Worm (Caenorhabditis elegans) whole organism, L1 larva: ENCODE measurements around the gene lelo-2.
"Not testable (repeated sequence)": the region's sequence is repeated elsewhere in the genome, so short reads cannot be mapped to it uniquely, and the experiment has no call there.

Experiments used
- C04F5.9 ChIP-seq: sonication (generic microtip); optimal IDR thresholded peaks from 2 replicates; lab custom pipeline; 2016; ENCODE audit warnings: missing genetic modification characterization, missing compliant biosample characterization
- C16A3.4 ChIP-seq: fragments of 150-350 bp; optimal IDR thresholded peaks from 2 replicates; lab custom pipeline; 2014; ENCODE audit warnings: missing biosample characterization, missing genetic modification characterization
- aha-1 ChIP-seq: fragments of 150-350 bp; optimal IDR thresholded peaks from 2 replicates; lab custom pipeline; 2014; ENCODE audit warnings: missing biosample characterization, missing genetic modification characterization
- alr-1 ChIP-seq: fragments of 200-800 bp; sonication (Bioruptor generic); optimal IDR thresholded peaks from 2 replicates; lab custom pipeline; 2018; ENCODE audit warnings: borderline replicate concordance, mild to moderate bottlenecking, missing genetic modification characterization, missing compliant biosample characterization
- aly-2 ChIP-seq: fragments of 150-350 bp; optimal IDR thresholded peaks from 2 replicates; lab custom pipeline; 2014; ENCODE audit warnings: missing biosample characterization, missing genetic modification characterization
- ama-1 ChIP-seq: fragments of 150-350 bp; optimal IDR thresholded peaks from 2 replicates; lab custom pipeline; 2014
- ceh-63 ChIP-seq: fragments of 200-800 bp; sonication (Bioruptor generic); optimal IDR thresholded peaks from 2 replicates; lab custom pipeline; 2018; ENCODE audit warnings: mild to moderate bottlenecking, missing genetic modification characterization, missing compliant biosample characterization
- ceh-8 ChIP-seq: fragments of 200-800 bp; sonication (Bioruptor generic); optimal IDR thresholded peaks from 2 replicates; lab custom pipeline; 2018; ENCODE audit warnings: mild to moderate bottlenecking, missing genetic modification characterization, moderate library complexity, missing compliant biosample characterization
- ceh-88 ChIP-seq: fragments of 200-800 bp; sonication (Bioruptor generic); IDR thresholded peaks from 2 replicates; pipeline ENCODE4 v1.3.6; 2022; ENCODE audit warnings: missing genetic modification characterization, missing compliant biosample characterization
- ceh-90 ChIP-seq: sonication (generic microtip); optimal IDR thresholded peaks from 2 replicates; lab custom pipeline; 2016; ENCODE audit warnings: missing genetic modification characterization, missing compliant biosample characterization
- dsc-1 ChIP-seq: sonication (generic microtip); optimal IDR thresholded peaks from 2 replicates; lab custom pipeline; 2016; ENCODE audit warnings: mild to moderate bottlenecking, missing genetic modification characterization, missing compliant biosample characterization
- efl-1 ChIP-seq, 4 experiments: fragments of 150-350 bp; optimal IDR thresholded peaks in 3 of 4; peaks in 1 of 4; 1 replicate in 1 of 4; 2 replicates in 3 of 4; lab custom pipeline; 2014; ENCODE audit warnings: missing biosample characterization in 2 of 4, missing genetic modification characterization in 2 of 4, missing genetic modification reagents in 2 of 4
- elt-2 ChIP-seq: sonication (generic microtip); optimal IDR thresholded peaks from 2 replicates; lab custom pipeline; 2016; ENCODE audit warnings: missing genetic modification characterization, mild to moderate bottlenecking, inconsistent platforms, missing compliant biosample characterization, missing genetic modification reagents
- elt-3 ChIP-seq, 6 experiments: fragments of 150-350 bp in 1 of 6; sonication (generic microtip); optimal IDR thresholded peaks; 2 replicates each; lab custom pipeline; 2017 to 2018; ENCODE audit warnings: missing biosample characterization in 6 of 6, missing genetic modification characterization in 6 of 6, inconsistent platforms in 1 of 6
- ets-5 ChIP-seq: fragments of 200-800 bp; sonication (Bioruptor generic); IDR thresholded peaks from 2 replicates; pipeline ENCODE4 v1.3.6; 2022; ENCODE audit warnings: missing genetic modification characterization, missing compliant biosample characterization
- fkh-8 ChIP-seq: sonication (generic microtip); optimal IDR thresholded peaks from 2 replicates; lab custom pipeline; 2016; ENCODE audit warnings: mild to moderate bottlenecking, missing genetic modification characterization, missing compliant biosample characterization
- fos-1 ChIP-seq: fragments of 150-350 bp; optimal IDR thresholded peaks from 2 replicates; lab custom pipeline; 2014; ENCODE audit warnings: missing biosample characterization, missing genetic modification characterization
- grh-1 ChIP-seq: fragments of 200-800 bp; sonication (Bioruptor generic); IDR thresholded peaks from 2 replicates; pipeline ENCODE4 v1.3.6; 2022; ENCODE audit warnings: missing genetic modification reagents, missing genetic modification characterization, missing compliant biosample characterization
- hlh-4 ChIP-seq: sonication (generic microtip); optimal IDR thresholded peaks from 2 replicates; lab custom pipeline; 2016; ENCODE audit warnings: mild to moderate bottlenecking, missing genetic modification characterization, missing compliant biosample characterization
- irx-1 ChIP-seq: sonication (generic microtip); optimal IDR thresholded peaks from 2 replicates; lab custom pipeline; 2016; ENCODE audit warnings: missing genetic modification characterization, missing compliant biosample characterization
- isw-1 ChIP-seq: fragments of 200-800 bp; sonication (Bioruptor generic); IDR thresholded peaks from 2 replicates; pipeline ENCODE4 v1.3.6; 2022; ENCODE audit warnings: missing genetic modification characterization, missing compliant biosample characterization
- jun-1 ChIP-seq: fragments of 150-350 bp; optimal IDR thresholded peaks from 2 replicates; lab custom pipeline; 2014; ENCODE audit warnings: missing biosample characterization, missing genetic modification reagents, missing genetic modification characterization
- lin-14 ChIP-seq: fragments of 200-800 bp; sonication (Bioruptor generic); optimal IDR thresholded peaks from 2 replicates; lab custom pipeline; 2018; ENCODE audit warnings: mild to moderate bottlenecking, missing genetic modification characterization, moderate library complexity, missing compliant biosample characterization
- lin-15B ChIP-seq: fragments of 150-350 bp; sonication (generic microtip); optimal IDR thresholded peaks from 3 replicates; lab custom pipeline; 2014; ENCODE audit warnings: missing biosample characterization, missing genetic modification characterization
- lin-35 ChIP-seq, 2 experiments: fragments of 150-350 bp; optimal IDR thresholded peaks; 2 replicates each; lab custom pipeline; 2014; ENCODE audit warnings: missing biosample characterization in 2 of 2, missing genetic modification characterization in 2 of 2, missing genetic modification reagents in 2 of 2
- lin-39 ChIP-seq: fragments of 150-350 bp; optimal IDR thresholded peaks from 2 replicates; lab custom pipeline; 2014; ENCODE audit warnings: missing biosample characterization, missing genetic modification reagents, missing genetic modification characterization
- lir-3 ChIP-seq: sonication (generic microtip); optimal IDR thresholded peaks from 2 replicates; lab custom pipeline; 2016; ENCODE audit warnings: mild to moderate bottlenecking, missing genetic modification characterization, moderate library complexity, missing compliant biosample characterization; ENCODE audit not compliant: poor library complexity
- lsy-2 ChIP-seq, 2 experiments: fragments of 150-350 bp; optimal IDR thresholded peaks; 2 replicates each; lab custom pipeline; 2014; ENCODE audit warnings: missing biosample characterization in 2 of 2, missing genetic modification characterization in 2 of 2
- nhr-11 ChIP-seq: fragments of 150-350 bp; optimal IDR thresholded peaks from 2 replicates; lab custom pipeline; 2014; ENCODE audit warnings: missing biosample characterization, missing genetic modification characterization
- nhr-12 ChIP-seq: sonication (generic microtip); optimal IDR thresholded peaks from 2 replicates; lab custom pipeline; 2017; ENCODE audit warnings: missing biosample characterization, missing genetic modification characterization
- nhr-19 ChIP-seq: fragments of 200-800 bp; sonication (Bioruptor generic); conservative IDR thresholded peaks from 2 replicates; pipeline ENCODE4 v1.3.6; 2022; ENCODE audit warnings: missing genetic modification characterization, missing compliant biosample characterization
- nhr-20 ChIP-seq: sonication (generic microtip); optimal IDR thresholded peaks from 2 replicates; lab custom pipeline; 2016; ENCODE audit warnings: mild to moderate bottlenecking, missing genetic modification characterization, missing compliant biosample characterization
- nhr-237 ChIP-seq: fragments of 150-350 bp; optimal IDR thresholded peaks from 2 replicates; lab custom pipeline; 2014; ENCODE audit warnings: missing biosample characterization, missing genetic modification characterization
- nhr-47 ChIP-seq: sonication (generic microtip); optimal IDR thresholded peaks from 2 replicates; lab custom pipeline; 2016; ENCODE audit warnings: mild to moderate bottlenecking, missing genetic modification characterization, moderate library complexity, missing compliant biosample characterization
- nhr-76 ChIP-seq: sonication (generic microtip); optimal IDR thresholded peaks from 2 replicates; lab custom pipeline; 2017; ENCODE audit warnings: missing biosample characterization, missing genetic modification characterization
- nhr-90 ChIP-seq: sonication (generic microtip); optimal IDR thresholded peaks from 2 replicates; lab custom pipeline; 2016; ENCODE audit warnings: mild to moderate bottlenecking, missing genetic modification characterization, missing compliant biosample characterization; ENCODE audit not compliant: poor library complexity
- pqm-1 ChIP-seq: sonication (generic microtip); optimal IDR thresholded peaks from 3 replicates; lab custom pipeline; 2017; ENCODE audit warnings: missing biosample characterization, missing genetic modification characterization
- skn-1 ChIP-seq: fragments of 150-350 bp; optimal IDR thresholded peaks from 2 replicates; lab custom pipeline; 2014; ENCODE audit warnings: missing biosample characterization, missing genetic modification characterization
- snu-23 ChIP-seq: sonication (generic microtip); optimal IDR thresholded peaks from 2 replicates; lab custom pipeline; 2016; ENCODE audit warnings: missing genetic modification characterization, missing compliant biosample characterization
- sox-4 ChIP-seq: sonication (generic microtip); optimal IDR thresholded peaks from 2 replicates; lab custom pipeline; 2016; ENCODE audit warnings: missing genetic modification characterization, missing compliant biosample characterization
- sptf-1 ChIP-seq: fragments of 150-350 bp; optimal IDR thresholded peaks from 2 replicates; lab custom pipeline; 2014; ENCODE audit warnings: missing biosample characterization, missing genetic modification characterization
- swsn-7 ChIP-seq: sonication (generic microtip); optimal IDR thresholded peaks from 2 replicates; lab custom pipeline; 2016; ENCODE audit warnings: missing genetic modification characterization, missing compliant biosample characterization
- tbx-2 ChIP-seq: sonication (generic microtip); optimal IDR thresholded peaks from 2 replicates; lab custom pipeline; 2016; ENCODE audit warnings: missing genetic modification characterization, missing compliant biosample characterization
- unc-130 ChIP-seq: fragments of 150-350 bp; optimal IDR thresholded peaks from 2 replicates; lab custom pipeline; 2017; ENCODE audit warnings: missing biosample characterization, missing genetic modification characterization, inconsistent platforms
- unc-98 ChIP-seq: fragments of 200-800 bp; sonication (Bioruptor generic); IDR thresholded peaks from 2 replicates; pipeline ENCODE4 v1.3.6; 2022; ENCODE audit warnings: missing genetic modification characterization, missing compliant biosample characterization
- xbp-1 ChIP-seq: sonication (generic microtip); optimal IDR thresholded peaks from 2 replicates; lab custom pipeline; 2016; ENCODE audit warnings: missing genetic modification characterization, missing compliant biosample characterization
- zag-1 ChIP-seq: fragments of 150-350 bp; optimal IDR thresholded peaks from 2 replicates; lab custom pipeline; 2014; ENCODE audit warnings: missing biosample characterization, missing genetic modification characterization

lelo-2 gene

ce11 chrIII:1421436-1421835 is 5.6 kb downstream of the lelo-2 start:
- TF ChIP-seq nhr-90 (no peak), nhr-12 (tag; lab: Kevin White, UChicago) (no peak), fos-1 (no peak), xbp-1 (tag; lab: Kevin White, UChicago) (no peak), elt-3 (tag; optimal IDR thresholded peaks at IDR 0.05; lab: Kevin White, UChicago) (no peak), ceh-8 (GFP tag; lab: Kevin White, UChicago) (no peak), ceh-90 (tag; lab: Kevin White, UChicago) (no peak), jun-1 (no peak), grh-1 (GFP tag; lab: Robert Waterston, UW) (no peak), alr-1 (tag; lab: Kevin White, UChicago) (no peak), ceh-63 (GFP tag; lab: Kevin White, UChicago) (no peak)
- TF ChIP-seq, all 84 proteins: peak for 0

DNA sequence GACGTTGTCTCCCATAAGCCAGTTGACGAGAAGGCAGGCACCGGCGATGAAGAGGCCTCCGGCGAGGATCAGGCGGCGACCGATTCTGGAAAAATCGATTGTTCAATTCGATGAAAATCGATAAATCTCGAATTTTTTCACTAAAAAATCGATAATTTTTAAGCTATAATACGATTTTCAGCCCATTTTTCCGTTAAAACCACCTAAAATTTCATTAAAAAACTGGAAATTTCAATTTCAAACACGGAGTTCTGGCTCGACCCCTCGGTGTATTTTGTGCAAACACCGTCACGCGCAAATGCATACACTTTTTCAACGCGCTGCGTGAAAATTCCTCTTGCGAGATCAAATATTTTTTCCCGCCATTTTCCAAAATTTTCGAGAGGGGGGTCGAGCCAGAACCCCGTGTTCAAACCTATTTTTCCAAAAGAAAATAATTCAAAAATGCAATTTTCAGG is 6.6 kb downstream of the lelo-2 start:
- peak in 1 of 2 experiments; percentile 12 for TF ChIP-seq efl-1 (optimal IDR thresholded peaks at IDR 0.05; lab: Kevin White, UChicago)
- TF ChIP-seq efl-1 (GFP tag; optimal IDR thresholded peaks at IDR 0.05 in 1 of 2; lab: Kevin White, UChicago) = not testable (repeated sequence)

ce11 chrIII:1419700-1420356 is 7.2 kb downstream of the lelo-2 start:
- TF ChIP-seq grh-1 (GFP tag; lab: Robert Waterston, UW) = peak; percentile 48; the same call in 1 of the 2 replicates
- TF ChIP-seq lir-3 (tag; lab: Kevin White, UChicago) = no peak
- peak; percentile 23 for TF ChIP-seq dsc-1 (tag; lab: Kevin White, UChicago)
- peak; percentile 35 for TF ChIP-seq fos-1
- peak; percentile 33 for TF ChIP-seq xbp-1 (tag; lab: Kevin White, UChicago)
- peak; percentile 64 for TF ChIP-seq swsn-7 (tag; lab: Kevin White, UChicago)
- no peak for TF ChIP-seq hlh-4
- peak; percentile 50 for TF ChIP-seq nhr-20 (tag; lab: Kevin White, UChicago)
- TF ChIP-seq elt-2 (tag; lab: Kevin White, UChicago) = peak; percentile 62
- TF ChIP-seq nhr-12 (tag; lab: Kevin White, UChicago) = no peak
- no peak for TF ChIP-seq lin-15B
- peak; percentile 91 for TF ChIP-seq aly-2 (tag; lab: Kevin White, UChicago)
- no peak for TF ChIP-seq skn-1
- TF ChIP-seq nhr-11 (tag; lab: Kevin White, UChicago) = peak; percentile 35
- no peak for TF ChIP-seq ets-5 (GFP tag; lab: Robert Waterston, UW)
- TF ChIP-seq nhr-19 = peak; percentile 63
- peak; percentile 36 for TF ChIP-seq lin-14 (GFP tag; lab: Kevin White, UChicago)
- peak; percentile 67 for TF ChIP-seq nhr-47
- peak; percentile 28 for TF ChIP-seq C04F5.9
- no peak for TF ChIP-seq pqm-1 (tag; lab: Kevin White, UChicago)
- peak; percentile 10 to 13 for TF ChIP-seq efl-1 (optimal IDR thresholded peaks at IDR 0.05; lab: Kevin White, UChicago)
- TF ChIP-seq efl-1 (GFP tag; optimal IDR thresholded peaks at IDR 0.05 in 1 of 2; lab: Kevin White, UChicago) = peak in 1 of 2 experiments; percentile 92
- no peak for TF ChIP-seq aha-1 (tag; lab: Kevin White, UChicago)
- TF ChIP-seq ceh-90 (tag; lab: Kevin White, UChicago) = no peak
- peak; percentile 66 for TF ChIP-seq snu-23
- TF ChIP-seq zag-1 (tag; lab: Kevin White, UChicago) = no peak
- peak; percentile 84 for TF ChIP-seq ama-1 (lab: Kevin White, UChicago)
- TF ChIP-seq unc-130 (tag; lab: Kevin White, UChicago) = no peak
- peak; percentile 39 for TF ChIP-seq C16A3.4 (tag; lab: Kevin White, UChicago)
- no peak for TF ChIP-seq unc-98 (GFP tag; lab: Robert Waterston, UW)
- peak; percentile 25 for TF ChIP-seq tbx-2 (tag; lab: Kevin White, UChicago)
- no peak for TF ChIP-seq nhr-76
- TF ChIP-seq lin-35 (GFP tag; optimal IDR thresholded peaks at IDR 0.05; lab: Kevin White, UChicago) = peak in 1 of 2 experiments; percentile 20
- TF ChIP-seq isw-1 = no peak
- peak; percentile 53 to 68 for TF ChIP-seq lsy-2 (tag; optimal IDR thresholded peaks at IDR 0.05; lab: Kevin White, UChicago)
- TF ChIP-seq fkh-8 (tag; lab: Kevin White, UChicago) = no peak
- peak; percentile 29 for TF ChIP-seq lin-39 (tag; lab: Kevin White, UChicago)
- no peak for TF ChIP-seq ceh-63 (GFP tag; lab: Kevin White, UChicago)
- TF ChIP-seq irx-1 (tag; lab: Kevin White, UChicago) = no peak
- TF ChIP-seq nhr-237 (tag; lab: Kevin White, UChicago) = no peak
- no peak for TF ChIP-seq sptf-1 (tag; lab: Kevin White, UChicago)
- TF ChIP-seq ceh-8 (GFP tag; lab: Kevin White, UChicago) = no peak
- TF ChIP-seq sox-4 = no peak
- peak; percentile 49 for TF ChIP-seq ceh-88 (GFP tag; lab: Robert Waterston, UW)
